Fruit fly (Drosophila melanogaster): ENCODE data around the gene CG2256.

Gene CG2256

dm6 chrX:8060148-8060920 is 26.7 kb downstream of the CG2256 start:
- no peak for TF ChIP-seq EcR (GFP tag; optimal IDR thresholded peaks at IDR 0.05)
- TF ChIP-seq pan (optimal IDR thresholded peaks at IDR 0.05) = no peak
- no peak for TF ChIP-seq usp (GFP tag; optimal IDR thresholded peaks at IDR 0.05)
- no peak for TF ChIP-seq psq (optimal IDR thresholded peaks at IDR 0.05)
- TF ChIP-seq CG8478 (optimal IDR thresholded peaks at IDR 0.05) = no peak
- no peak for TF ChIP-seq Dll (optimal IDR thresholded peaks at IDR 0.05)

DNA sequence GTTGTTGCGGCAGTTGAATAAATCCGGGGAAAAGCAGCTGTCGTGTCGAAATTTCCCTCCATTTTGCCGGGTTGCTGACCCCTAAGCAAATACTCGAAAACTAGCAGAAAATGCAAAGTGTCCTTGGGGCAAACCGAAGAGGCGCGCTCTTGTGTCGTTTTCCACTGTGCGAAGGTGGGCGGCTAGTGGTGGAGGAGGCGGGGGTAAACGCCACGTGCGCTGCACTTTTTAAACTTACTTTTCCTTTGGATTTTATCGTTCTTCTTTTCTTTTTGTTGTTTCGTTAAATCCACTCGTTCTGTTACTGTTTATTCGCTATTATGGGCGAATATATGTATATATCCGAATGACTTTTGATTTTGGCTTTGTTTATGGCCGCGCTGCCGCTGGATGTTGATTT is 27.4 kb downstream of the CG2256 start:
- TF ChIP-seq CG8478 (optimal IDR thresholded peaks at IDR 0.05) (no peak), pan (optimal IDR thresholded peaks at IDR 0.05) (no peak), Dll (optimal IDR thresholded peaks at IDR 0.05) (no peak), psq (optimal IDR thresholded peaks at IDR 0.05) (no peak), usp (GFP tag; optimal IDR thresholded peaks at IDR 0.05) (no peak), EcR (GFP tag; optimal IDR thresholded peaks at IDR 0.05) (no peak)

dm6 chrX:8058446-8058900 is 28.5 kb downstream of the CG2256 start:
- TF ChIP-seq CG8478 (optimal IDR thresholded peaks at IDR 0.05) (peak; percentile 55), EcR (GFP tag; optimal IDR thresholded peaks at IDR 0.05) (no peak), pan (optimal IDR thresholded peaks at IDR 0.05) (no peak), psq (optimal IDR thresholded peaks at IDR 0.05) (no peak), Dll (optimal IDR thresholded peaks at IDR 0.05) (peak; percentile 59), usp (GFP tag; optimal IDR thresholded peaks at IDR 0.05) (no peak)

DNA sequence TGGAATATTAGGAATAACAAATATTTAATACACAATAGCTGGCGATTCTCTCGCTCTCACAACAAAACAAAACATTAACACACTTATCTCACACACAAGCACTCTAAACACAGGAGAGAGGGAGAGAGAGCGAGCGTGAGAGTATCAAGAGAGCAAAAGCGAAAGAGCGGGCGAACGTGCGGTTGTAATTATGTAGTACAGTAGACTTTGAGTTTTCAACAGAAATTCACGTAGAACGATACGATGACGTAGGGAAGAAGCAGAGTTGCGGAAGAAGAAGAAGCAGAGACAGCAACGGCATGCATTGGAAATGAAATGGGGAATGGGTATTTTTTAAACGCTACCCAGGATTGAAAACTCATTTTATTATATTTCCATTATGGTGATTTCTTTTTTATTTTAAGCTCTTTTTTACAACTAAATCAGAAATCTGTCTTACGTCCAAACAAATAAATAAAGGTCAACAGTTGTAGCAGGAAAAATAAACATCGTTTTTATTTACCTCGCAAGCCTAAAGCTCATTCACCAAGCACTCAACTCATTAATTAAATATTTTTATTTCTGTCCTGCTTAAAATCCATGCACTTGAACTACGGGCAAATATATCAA is 29.1 kb downstream of the CG2256 start:
- TF ChIP-seq EcR (GFP tag; optimal IDR thresholded peaks at IDR 0.05) = no peak
- TF ChIP-seq Dll (optimal IDR thresholded peaks at IDR 0.05) = peak; percentile 40

DNA sequence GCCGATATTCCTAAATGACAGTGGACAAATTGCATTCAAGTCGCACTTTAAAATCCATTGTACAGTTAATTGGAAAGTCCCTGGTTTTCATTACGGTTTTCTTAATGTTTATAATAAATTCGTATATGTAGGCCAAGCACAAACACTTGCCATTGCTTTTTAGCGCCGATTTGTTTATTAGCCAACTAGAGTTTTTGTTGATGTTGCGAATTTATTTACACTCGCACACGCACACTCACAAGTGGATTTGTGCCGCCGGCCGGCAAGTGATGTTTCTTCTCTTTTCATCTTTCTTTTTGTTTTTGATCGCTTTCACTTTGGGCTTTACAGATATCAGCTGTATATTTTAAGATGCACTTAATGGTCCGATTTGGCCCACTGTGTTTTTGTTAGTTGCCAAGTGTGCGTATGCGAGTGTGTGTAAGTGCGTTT is 29.7 kb downstream of the CG2256 start:
- no peak for TF ChIP-seq EcR (GFP tag; optimal IDR thresholded peaks at IDR 0.05)
- no peak for TF ChIP-seq usp (GFP tag; optimal IDR thresholded peaks at IDR 0.05)
- no peak for TF ChIP-seq CG8478 (optimal IDR thresholded peaks at IDR 0.05)
- TF ChIP-seq psq (optimal IDR thresholded peaks at IDR 0.05) = no peak
- no peak for TF ChIP-seq Dll (optimal IDR thresholded peaks at IDR 0.05)
- no peak for TF ChIP-seq pan (optimal IDR thresholded peaks at IDR 0.05)

DNA sequence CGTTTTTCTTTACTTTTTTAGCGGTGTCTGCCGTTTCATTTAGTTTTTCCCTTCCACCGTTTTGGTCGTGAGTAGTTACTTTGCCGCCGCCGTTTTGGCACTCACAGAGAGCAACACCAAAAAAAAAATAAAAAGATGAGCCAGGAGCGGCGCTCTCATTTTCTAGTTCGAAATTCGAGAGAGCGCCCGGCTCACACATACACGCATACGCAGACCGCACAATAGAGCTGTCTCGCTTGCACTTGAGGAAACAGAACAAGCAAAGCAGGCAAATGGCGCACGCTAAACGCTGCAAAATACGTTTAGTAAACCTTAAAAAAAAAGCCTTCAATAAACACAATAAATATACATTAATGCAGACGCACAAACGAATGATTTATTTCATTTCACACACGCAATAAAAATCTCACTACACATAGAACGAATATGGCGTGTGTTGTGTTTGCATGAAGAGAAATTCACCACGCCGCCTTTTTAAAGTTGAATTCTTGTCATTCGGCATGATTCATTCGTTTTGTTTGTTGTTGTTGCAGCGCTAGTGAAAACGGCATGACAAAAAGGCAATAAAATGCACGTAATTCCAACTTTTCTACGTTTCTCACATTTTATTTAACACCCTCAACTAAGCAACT is 30.3 kb downstream of the CG2256 start:
- TF ChIP-seq CG8478 (optimal IDR thresholded peaks at IDR 0.05) (peak; percentile 54), psq (optimal IDR thresholded peaks at IDR 0.05) (no peak), usp (GFP tag; optimal IDR thresholded peaks at IDR 0.05) (no peak), Dll (optimal IDR thresholded peaks at IDR 0.05) (peak; percentile 71), pan (optimal IDR thresholded peaks at IDR 0.05) (no peak), EcR (GFP tag; optimal IDR thresholded peaks at IDR 0.05) (no peak)

dm6 chrX:8056084-8056483 is 30.9 kb downstream of the CG2256 start:
- no peak for TF ChIP-seq EcR (GFP tag; optimal IDR thresholded peaks at IDR 0.05)
- TF ChIP-seq CG8478 (optimal IDR thresholded peaks at IDR 0.05) = no peak
- TF ChIP-seq psq (optimal IDR thresholded peaks at IDR 0.05) = no peak
- TF ChIP-seq Dll (optimal IDR thresholded peaks at IDR 0.05) = no peak
- no peak for TF ChIP-seq usp (GFP tag; optimal IDR thresholded peaks at IDR 0.05)
- no peak for TF ChIP-seq pan (optimal IDR thresholded peaks at IDR 0.05)

DNA sequence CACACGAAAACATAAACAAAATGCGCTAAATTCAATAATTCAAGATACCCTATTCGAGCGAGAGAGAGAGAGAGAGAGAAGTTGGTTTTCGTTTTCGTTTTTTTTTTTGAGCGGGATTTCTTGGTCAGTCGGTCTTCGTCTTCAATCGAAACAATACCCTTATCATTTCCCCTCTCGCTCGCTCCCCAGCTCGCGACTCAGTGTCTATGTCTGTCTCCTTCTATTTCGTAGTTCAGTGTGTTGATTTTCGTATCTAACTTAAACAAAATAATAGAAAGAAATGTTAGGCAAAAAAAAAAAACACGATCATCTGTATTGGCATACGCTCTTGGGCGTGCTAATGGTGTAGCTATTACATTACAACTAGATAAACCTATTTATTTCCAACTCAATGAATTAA is 37.7 kb downstream of the CG2256 start:
- TF ChIP-seq EcR (GFP tag; optimal IDR thresholded peaks at IDR 0.05) = no peak
- no peak for TF ChIP-seq usp (GFP tag; optimal IDR thresholded peaks at IDR 0.05)
- TF ChIP-seq psq (optimal IDR thresholded peaks at IDR 0.05) = no peak
- no peak for TF ChIP-seq Dll (optimal IDR thresholded peaks at IDR 0.05)
- TF ChIP-seq CG8478 (optimal IDR thresholded peaks at IDR 0.05) = no peak
- no peak for TF ChIP-seq pan (optimal IDR thresholded peaks at IDR 0.05)

dm6 chrX:8046520-8046919 is 40.5 kb downstream of the CG2256 start:
- no peak for TF ChIP-seq usp (GFP tag; optimal IDR thresholded peaks at IDR 0.05)
- no peak for TF ChIP-seq psq (optimal IDR thresholded peaks at IDR 0.05)
- TF ChIP-seq EcR (GFP tag; optimal IDR thresholded peaks at IDR 0.05) = no peak
- no peak for TF ChIP-seq Dll (optimal IDR thresholded peaks at IDR 0.05)
- no peak for TF ChIP-seq pan (optimal IDR thresholded peaks at IDR 0.05)
- no peak for TF ChIP-seq CG8478 (optimal IDR thresholded peaks at IDR 0.05)

- TF ChIP-seq usp (GFP tag; optimal IDR thresholded peaks at IDR 0.05) (no peak), pan (optimal IDR thresholded peaks at IDR 0.05) (no peak), psq (optimal IDR thresholded peaks at IDR 0.05) (no peak)
Measured at dm6 chrX:8038934-8039333, 48.1 kb downstream of the CG2256 start.

dm6 chrX:8037334-8037733 is 49.7 kb downstream of the CG2256 start, which contains the start of gene CG2233:
Gene CG2233, minus strand, starts transcription at chrX:8037517.
- TF ChIP-seq Dll (optimal IDR thresholded peaks at IDR 0.05) (no peak), pan (optimal IDR thresholded peaks at IDR 0.05) (no peak), CG8478 (optimal IDR thresholded peaks at IDR 0.05) (no peak), psq (optimal IDR thresholded peaks at IDR 0.05) (no peak), EcR (GFP tag; optimal IDR thresholded peaks at IDR 0.05) (no peak), usp (GFP tag; optimal IDR thresholded peaks at IDR 0.05) (no peak)

All from whole organism.